Fruit fly (Drosophila melanogaster) whole organism, wandering third instar larva: ENCODE measurements around the gene CG12607.

Experiments used
- CG9705 ChIP-seq: fragments of 200-800 bp; sonication (Bioruptor generic); optimal IDR thresholded peaks from 2 replicates; lab custom pipeline; 2018; ENCODE audit warnings: missing biosample characterization, mild to moderate bottlenecking, missing genetic modification characterization
- OdsH ChIP-seq: fragments of 200-800 bp; sonication (Bioruptor generic); optimal IDR thresholded peaks from 2 replicates; lab custom pipeline; 2016; ENCODE audit warnings: missing biosample characterization, mild to moderate bottlenecking, missing genetic modification characterization
- dl ChIP-seq, 2 experiments: fragments of 175-275, 200-275 bp in 1 of 2; fragments of 200-275 bp in 1 of 2; sonication (Bioruptor generic); optimal IDR thresholded peaks; lab custom pipeline; 2018; ENCODE audit warnings: mild to moderate bottlenecking in 2 of 2, missing biosample characterization in 2 of 2, missing genetic modification characterization in 2 of 2, moderate library complexity in 2 of 2; ENCODE audit not compliant: partially characterized antibody in 2 of 2, insufficient read depth in 1 of 2
- h ChIP-seq: fragments of 200-800 bp; sonication (Bioruptor generic); optimal IDR thresholded peaks from 3 replicates; lab custom pipeline; 2016; ENCODE audit warnings: missing biosample characterization, mild to moderate bottlenecking, missing genetic modification characterization
- lola ChIP-seq: fragments of >200 bp; optimal IDR thresholded peaks from 2 replicates; lab custom pipeline; 2017; ENCODE audit warnings: missing biosample characterization, missing genetic modification characterization
- psq ChIP-seq: fragments of 200-800 bp; sonication (Bioruptor generic); optimal IDR thresholded peaks from 3 replicates; lab custom pipeline; 2017; ENCODE audit warnings: missing biosample characterization, mild to moderate bottlenecking, missing genetic modification characterization, moderate library complexity
- usp ChIP-seq: fragments of >200 bp; optimal IDR thresholded peaks from 2 replicates; lab custom pipeline; 2017; ENCODE audit warnings: missing biosample characterization, missing genetic modification characterization

DNA sequence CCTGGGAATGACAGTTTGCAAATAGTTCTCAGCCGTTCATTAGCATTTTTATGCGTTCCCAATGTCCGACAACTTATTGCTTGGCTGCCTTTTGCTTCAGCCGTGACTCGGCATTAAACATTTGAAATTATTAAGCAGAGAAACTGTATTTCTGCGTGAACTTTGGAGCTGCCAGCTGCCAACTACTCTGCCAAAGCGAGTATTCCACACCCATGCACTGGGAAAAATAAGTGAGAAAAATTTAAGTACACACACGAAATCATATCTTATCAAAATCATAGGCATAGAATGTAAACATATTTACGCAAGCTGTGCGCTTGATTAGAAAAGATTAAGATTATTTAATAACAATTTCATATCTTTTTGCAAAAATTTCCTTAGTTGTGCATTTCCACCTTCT lies 33.4 kb upstream of the CG12607 start:
- no peak for TF ChIP-seq dl (GFP tag; optimal IDR thresholded peaks at IDR 0.05; lab: Kevin White, UChicago; ENCODE audit: insufficient read depth in 1 of 2, partially characterized antibody in 2 of 2)
- no peak for TF ChIP-seq h
- no peak for TF ChIP-seq psq (GFP tag; lab: Kevin White, UChicago)
- no peak for TF ChIP-seq usp (GFP tag; lab: Kevin White, UChicago)
- TF ChIP-seq CG9705 (GFP tag; lab: Kevin White, UChicago), result no peak
- no peak for TF ChIP-seq OdsH (GFP tag; lab: Kevin White, UChicago)
- TF ChIP-seq lola (GFP tag; lab: Kevin White, UChicago), result no peak
